Fruit fly (Drosophila melanogaster) whole organism: ENCODE results near the gene CG33647.

Experiments
- CG8478 ChIP-seq: fragments of >200 bp; optimal IDR thresholded peaks from 2 replicates; lab custom pipeline; 2018; ENCODE audit warnings: inconsistent platforms
- Dll ChIP-seq: fragments of >200 bp; optimal IDR thresholded peaks from 2 replicates; lab custom pipeline; 2017
- EcR ChIP-seq, 2 experiments: fragments of >200 bp; optimal IDR thresholded peaks; 2 replicates each; lab custom pipeline; 2017; ENCODE audit warnings: missing biosample characterization in 2 of 2, missing genetic modification characterization in 2 of 2, missing genetic modification reagents in 2 of 2
- pan ChIP-seq: fragments of >200 bp; optimal IDR thresholded peaks from 2 replicates; lab custom pipeline; 2017
- psq ChIP-seq: fragments of >200 bp; optimal IDR thresholded peaks from 2 replicates; lab custom pipeline; 2017
- usp ChIP-seq: fragments of >200 bp; optimal IDR thresholded peaks from 2 replicates; lab custom pipeline; 2017; ENCODE audit warnings: missing biosample characterization, missing genetic modification characterization, mixed read lengths

Gene CG33647

DNA sequence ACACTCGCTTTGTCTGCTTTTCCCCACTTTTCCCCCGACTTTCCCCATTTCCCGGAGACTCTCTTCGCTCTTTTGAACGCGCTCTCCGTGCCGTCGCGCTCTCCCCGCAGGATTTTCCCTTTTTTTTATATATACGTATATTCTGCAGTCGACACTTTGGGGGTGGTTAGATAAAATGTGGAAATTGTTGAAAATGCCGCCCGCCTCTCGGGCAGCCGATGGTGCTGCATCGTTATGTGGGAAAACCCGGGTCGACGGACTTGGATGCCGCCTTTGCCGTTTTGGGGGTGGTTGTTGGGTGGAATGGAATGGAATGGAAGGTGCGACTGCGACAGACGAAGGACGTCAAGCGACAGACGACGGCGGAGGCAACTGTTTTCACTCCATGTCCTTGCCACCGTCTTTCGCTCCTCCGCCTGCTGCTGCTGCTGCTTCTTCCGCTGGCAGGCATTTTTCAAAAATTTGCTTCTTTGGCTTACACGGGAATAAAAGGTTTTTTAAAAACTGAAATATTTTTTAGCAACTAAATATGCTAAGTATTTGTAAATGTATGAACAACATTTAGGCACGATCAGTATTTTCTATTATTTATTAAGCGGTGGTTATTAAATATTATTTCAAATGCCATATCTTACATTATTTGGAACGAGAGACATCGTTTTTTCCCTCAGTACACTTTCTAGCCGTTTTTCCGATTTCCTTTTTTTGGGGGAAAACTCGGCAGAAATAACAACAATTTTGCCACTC is 5.2 kb upstream of the CG33647 start:
- TF ChIP-seq psq (no peak), usp (GFP tag; lab: Kevin White, UChicago) (no peak), EcR (GFP tag; optimal IDR thresholded peaks at IDR 0.05; lab: Kevin White, UChicago) (no peak), pan (lab: Kevin White, UChicago) (no peak), CG8478 (lab: Kevin White, UChicago) (no peak), Dll (lab: Kevin White, UChicago) (no peak)

DNA sequence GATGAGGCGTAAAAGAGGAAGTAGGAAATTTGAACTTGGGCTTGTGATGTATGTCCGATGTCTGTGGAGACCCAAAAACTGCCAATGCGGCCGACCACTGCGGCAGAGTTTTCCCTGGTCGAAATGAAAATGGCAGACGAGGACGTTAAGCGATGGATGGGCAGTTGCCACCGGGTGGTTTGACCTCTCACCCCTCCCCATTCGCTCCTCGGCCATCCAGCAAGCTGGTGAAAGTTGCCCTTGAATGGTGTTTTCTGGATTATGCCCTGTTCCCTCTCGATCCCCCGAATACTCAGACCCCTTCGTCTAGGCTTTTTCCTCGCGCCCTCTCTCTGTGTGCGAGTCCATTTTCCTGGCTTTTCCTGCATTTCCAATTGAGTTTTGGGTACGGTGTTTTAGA is 4.6 kb upstream of the CG33647 start:
- TF ChIP-seq pan (lab: Kevin White, UChicago) (no peak), psq (no peak), EcR (GFP tag; optimal IDR thresholded peaks at IDR 0.05; lab: Kevin White, UChicago) (no peak), usp (GFP tag; lab: Kevin White, UChicago) (no peak), Dll (lab: Kevin White, UChicago) (no peak), CG8478 (lab: Kevin White, UChicago) (no peak)

DNA sequence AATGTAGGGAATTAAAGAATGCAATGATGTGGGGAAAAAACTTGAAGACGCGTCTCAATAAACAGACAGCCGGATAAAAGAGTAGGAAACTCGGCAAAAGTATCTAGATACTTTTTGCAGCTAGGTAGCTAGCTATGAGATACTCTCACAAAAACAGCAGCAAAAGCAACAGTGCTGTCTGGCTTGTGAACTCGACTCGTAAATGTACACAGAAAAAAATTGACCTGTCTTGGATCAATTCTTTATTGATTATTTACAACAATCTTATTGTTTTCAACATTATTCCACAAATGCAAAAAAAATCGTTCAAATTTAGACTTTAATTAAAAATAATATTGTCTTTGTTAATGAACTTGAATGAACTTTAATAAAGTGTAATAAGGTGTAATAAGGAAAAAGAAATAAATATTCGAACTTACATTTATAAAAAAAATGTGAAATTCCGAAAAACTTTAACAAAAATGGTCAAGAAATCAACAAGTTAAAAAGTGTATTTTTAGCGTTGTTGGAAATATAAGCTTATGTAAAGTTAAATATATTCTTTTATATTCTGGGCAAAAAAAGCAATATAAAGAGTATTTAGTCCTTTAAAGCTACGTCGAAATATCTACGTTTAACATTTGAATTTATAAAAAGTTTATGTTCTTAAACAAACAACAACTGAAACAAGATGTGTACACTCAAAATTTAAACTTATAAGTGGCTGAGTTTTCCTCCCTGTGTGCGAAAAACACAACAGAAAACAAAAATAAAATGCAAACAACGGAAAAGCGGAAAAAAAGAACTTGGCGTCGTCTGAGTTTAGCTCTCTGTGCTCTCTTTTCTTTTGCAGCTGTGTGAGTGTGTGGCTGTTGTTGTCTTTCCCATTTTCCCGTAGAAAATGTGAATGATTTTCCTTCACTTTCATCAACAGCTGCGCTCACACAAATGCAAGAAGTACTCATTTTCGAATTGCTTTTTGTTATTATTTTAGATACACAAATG is 2.1 kb upstream of the CG33647 start:
- TF ChIP-seq usp (GFP tag; lab: Kevin White, UChicago) (no peak), psq (no peak), Dll (lab: Kevin White, UChicago) (no peak), EcR (GFP tag; optimal IDR thresholded peaks at IDR 0.05; lab: Kevin White, UChicago) (no peak), CG8478 (lab: Kevin White, UChicago) (no peak), pan (lab: Kevin White, UChicago) (no peak)

DNA sequence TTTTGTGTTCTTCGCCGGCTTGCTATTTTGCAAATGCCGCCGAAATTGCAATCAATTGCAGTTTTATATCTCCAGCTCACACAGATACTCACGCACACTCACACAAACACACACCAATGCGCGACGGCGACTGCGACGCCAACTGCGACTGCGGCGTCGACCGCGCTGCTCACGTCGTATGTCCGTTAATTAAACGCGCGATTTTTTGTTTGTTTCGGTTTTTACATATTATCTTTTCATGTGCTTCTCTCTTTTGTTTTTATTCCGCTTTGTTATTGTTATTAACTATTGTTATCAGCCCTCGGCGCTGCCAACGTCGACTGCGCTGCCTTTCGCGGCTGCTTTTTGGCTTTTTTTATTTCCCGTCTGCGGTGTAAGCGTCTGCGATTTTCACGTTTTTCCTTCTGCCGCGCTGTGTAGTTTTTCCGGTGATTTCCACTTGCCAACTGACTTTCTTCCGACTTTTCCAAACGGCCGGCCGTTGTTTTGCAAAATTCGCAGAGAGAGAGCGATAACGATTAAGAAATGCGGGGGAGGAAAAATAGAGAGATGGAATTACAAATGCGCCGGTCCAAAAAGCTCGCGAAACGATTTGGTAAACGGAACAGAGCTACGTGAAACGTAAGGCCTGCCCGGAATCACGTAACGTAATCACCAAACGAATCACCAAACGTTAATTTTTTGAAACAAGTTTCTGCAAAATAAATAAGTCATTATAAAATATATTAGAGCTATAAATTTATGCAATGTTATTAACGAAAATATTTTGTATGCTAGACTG is 1.0 kb upstream of the CG33647 start, which contains the start of gene fz2:
fz2 (minus strand) TSS at position 452 of the 781 bp plus-strand sequence.
- TF ChIP-seq usp (GFP tag; lab: Kevin White, UChicago), result no peak
- TF ChIP-seq EcR (GFP tag; optimal IDR thresholded peaks at IDR 0.05; lab: Kevin White, UChicago), result no peak
- TF ChIP-seq CG8478 (lab: Kevin White, UChicago), result no peak
- no peak for TF ChIP-seq Dll (lab: Kevin White, UChicago)
- no peak for TF ChIP-seq pan (lab: Kevin White, UChicago)
- TF ChIP-seq psq, result no peak

DNA sequence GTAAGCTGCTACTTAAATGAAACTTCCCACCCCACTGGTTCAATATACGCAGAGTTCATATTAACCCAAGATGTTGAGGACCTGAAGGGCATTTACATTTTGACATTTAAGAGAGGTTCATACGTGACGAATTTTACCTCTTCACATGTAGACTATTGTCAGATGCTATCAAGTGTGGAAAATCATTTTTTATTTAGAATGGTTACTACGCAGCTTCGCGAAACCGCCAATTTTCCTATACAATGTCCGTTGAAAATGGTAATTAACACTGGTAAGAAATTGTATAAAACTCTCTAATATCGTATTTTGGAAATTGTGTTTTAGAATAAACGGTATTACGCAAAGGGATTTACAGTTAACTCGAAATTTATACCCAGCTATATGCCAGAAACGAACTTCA is 394 bp downstream of the CG33647 start:
- TF ChIP-seq usp (GFP tag; lab: Kevin White, UChicago) (no peak), EcR (GFP tag; optimal IDR thresholded peaks at IDR 0.05; lab: Kevin White, UChicago) (no peak), pan (lab: Kevin White, UChicago) (no peak), Dll (lab: Kevin White, UChicago) (no peak), psq (no peak), CG8478 (lab: Kevin White, UChicago) (no peak)

DNA sequence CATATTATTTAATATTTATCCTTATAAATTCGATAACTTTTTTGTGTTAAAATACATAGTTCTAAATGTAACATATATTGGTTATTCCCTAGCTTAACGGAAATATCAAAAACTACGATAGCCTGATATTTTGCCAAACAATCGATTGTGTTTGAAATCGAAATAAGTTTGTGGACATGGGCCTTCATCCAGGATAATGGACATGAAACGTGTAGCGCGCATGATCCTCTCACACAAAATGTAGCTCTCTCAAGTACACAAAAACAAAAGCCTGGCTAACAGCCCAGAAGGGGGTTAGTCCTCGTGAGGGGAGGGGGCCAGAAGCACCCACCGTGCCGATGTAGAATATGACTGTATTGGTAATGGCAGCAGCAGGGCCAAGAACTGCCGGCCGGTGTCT is 1.6 kb downstream of the CG33647 start:
- TF ChIP-seq Dll (lab: Kevin White, UChicago) (no peak), psq (no peak), EcR (GFP tag; optimal IDR thresholded peaks at IDR 0.05; lab: Kevin White, UChicago) (no peak), CG8478 (lab: Kevin White, UChicago) (no peak), pan (lab: Kevin White, UChicago) (no peak), usp (GFP tag; lab: Kevin White, UChicago) (no peak)

DNA sequence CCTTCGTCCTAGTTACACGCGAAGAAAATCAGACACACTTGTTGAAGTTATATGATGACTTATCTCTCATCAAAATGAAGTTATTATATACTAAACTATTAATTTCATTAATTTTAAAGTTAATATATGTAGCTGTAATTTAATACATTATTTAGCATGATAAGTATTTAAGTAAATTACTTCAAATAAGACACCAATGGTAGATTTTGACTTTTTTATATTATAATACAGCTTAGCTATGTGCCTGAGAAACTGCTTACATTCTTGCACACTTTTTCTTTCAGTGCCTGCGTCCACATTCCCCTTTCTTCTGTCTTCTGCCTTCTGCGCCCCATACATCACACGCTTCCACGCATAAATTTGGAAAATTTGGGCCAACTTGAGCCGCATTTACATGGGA is 15.5 kb downstream of the CG33647 start:
- no peak for TF ChIP-seq EcR (GFP tag; optimal IDR thresholded peaks at IDR 0.05; lab: Kevin White, UChicago)
- TF ChIP-seq Dll (lab: Kevin White, UChicago), result no peak
- TF ChIP-seq pan (lab: Kevin White, UChicago), result no peak

DNA sequence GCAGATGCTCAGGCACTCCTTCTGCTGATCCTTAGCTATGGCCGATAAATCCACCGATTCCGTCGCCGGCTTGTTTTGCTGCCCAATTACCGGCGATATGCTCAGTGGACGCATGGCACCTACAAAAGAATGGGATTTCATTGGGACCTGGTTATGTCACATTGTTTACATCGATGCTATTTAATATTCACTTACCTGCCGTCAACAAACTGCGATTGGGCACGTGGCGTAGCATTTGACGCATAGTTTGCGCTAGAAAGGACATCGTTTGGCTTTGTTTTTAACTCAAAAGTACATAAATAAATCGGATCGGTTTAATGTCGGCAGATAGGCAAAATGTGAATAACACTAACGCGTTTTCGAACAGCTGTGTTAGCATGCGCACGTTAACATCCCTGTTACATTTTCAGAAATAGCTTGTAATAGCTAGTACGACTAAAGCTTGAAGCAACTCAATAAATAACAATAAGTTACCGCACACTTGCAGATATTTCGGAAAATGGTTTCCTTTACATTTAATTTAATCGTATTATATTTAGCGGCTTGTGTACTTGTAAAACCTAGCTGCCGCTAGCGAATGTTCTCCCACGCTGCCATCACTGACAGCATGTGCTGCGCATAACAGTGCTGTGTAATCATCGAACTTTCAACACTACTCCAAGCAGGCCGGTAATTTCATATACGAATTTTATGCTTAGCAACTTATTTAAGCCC is 18.7 kb downstream of the CG33647 start, which contains the start of the genes mRpL21 and rept:
mRpL21 (minus strand) TSS at position 347 of the 714 bp plus-strand sequence.
rept (plus strand) TSS at position 626 of the 714 bp plus-strand sequence.
- TF ChIP-seq Dll (lab: Kevin White, UChicago) (no peak), usp (GFP tag; lab: Kevin White, UChicago) (no peak), CG8478 (lab: Kevin White, UChicago) (no peak), psq (no peak), EcR (GFP tag; optimal IDR thresholded peaks at IDR 0.05; lab: Kevin White, UChicago) (no peak), pan (lab: Kevin White, UChicago) (no peak)

DNA sequence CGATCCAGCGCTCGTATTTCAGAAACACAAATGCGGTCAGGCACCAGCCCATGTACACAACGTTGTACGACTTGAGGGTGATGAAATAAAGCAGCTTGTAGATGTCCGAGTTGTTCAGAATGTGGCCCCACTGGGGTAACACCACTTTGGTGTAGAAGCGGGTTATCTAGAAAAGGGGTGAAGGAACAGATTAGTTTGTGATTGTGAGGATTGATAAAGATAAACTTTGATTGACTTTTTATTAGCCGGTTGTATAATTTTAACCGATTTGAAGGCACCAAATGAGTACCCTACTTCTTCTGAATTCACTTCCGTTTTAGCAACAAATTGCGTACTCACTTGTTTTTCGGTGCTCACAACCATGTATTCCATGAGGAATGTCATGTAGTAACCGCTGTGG is 22.0 kb downstream of the CG33647 start:
- TF ChIP-seq usp (GFP tag; lab: Kevin White, UChicago) (no peak), EcR (GFP tag; optimal IDR thresholded peaks at IDR 0.05; lab: Kevin White, UChicago) (no peak), Dll (lab: Kevin White, UChicago) (no peak)

DNA sequence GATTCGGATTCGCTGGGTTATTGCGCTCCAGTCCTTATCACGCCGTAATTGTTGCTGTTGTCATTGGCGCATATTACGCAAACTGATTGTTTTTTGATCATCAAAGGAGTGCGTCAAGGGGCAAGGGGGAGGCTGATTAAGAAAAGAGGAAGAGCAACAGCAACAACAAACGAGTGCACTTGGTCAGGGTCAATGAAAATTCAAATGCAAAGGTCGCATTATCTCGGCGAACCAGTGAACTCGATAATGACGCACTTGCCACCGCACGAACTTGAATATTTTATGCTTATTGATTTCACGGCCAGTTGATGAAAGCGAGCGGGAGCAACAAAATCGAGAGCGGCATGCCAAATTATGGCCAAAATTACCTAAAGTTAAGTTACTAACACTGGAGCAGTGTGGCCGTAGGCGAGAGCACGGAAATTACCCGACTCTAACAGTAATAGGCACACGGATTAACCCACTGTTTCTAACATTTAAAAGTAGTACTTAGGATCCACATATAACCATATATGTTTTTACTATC is 24.2 kb downstream of the CG33647 start, which contains the start of gene nes:
nes (minus strand) TSS at position 402 of the 526 bp plus-strand sequence.
- TF ChIP-seq EcR (GFP tag; optimal IDR thresholded peaks at IDR 0.05; lab: Kevin White, UChicago), result peak in 1 of 2 experiments; percentile 79
- no peak for TF ChIP-seq psq
